Fruit fly (Drosophila melanogaster) whole organism, embryonic: ENCODE measurements around the gene CG11560.

Source experiments
- ATbp ChIP-seq: fragments of 200-800 bp; sonication (Bioruptor generic); optimal IDR thresholded peaks from 2 replicates; lab custom pipeline; 2017; ENCODE audit warnings: missing biosample characterization, mild to moderate bottlenecking, missing genetic modification characterization, missing genetic modification reagents
- CG10147 ChIP-seq: fragments of 200-800 bp; sonication (Bioruptor generic); optimal IDR thresholded peaks from 2 replicates; lab custom pipeline; 2019; ENCODE audit warnings: missing biosample characterization, mild to moderate bottlenecking, missing genetic modification characterization, moderate library complexity
- CG10209 ChIP-seq: fragments of 200-800 bp; sonication (Bioruptor generic); optimal IDR thresholded peaks from 3 replicates; lab custom pipeline; 2017; ENCODE audit warnings: missing biosample characterization, mild to moderate bottlenecking, missing genetic modification characterization, missing genetic modification reagents
- CG10462 ChIP-seq: fragments of 200-800 bp; sonication (Bioruptor generic); optimal IDR thresholded peaks from 2 replicates; lab custom pipeline; 2016; ENCODE audit warnings: missing biosample characterization, missing genetic modification characterization
- CG12104 ChIP-seq: fragments of 200-800 bp; sonication (Bioruptor generic); optimal IDR thresholded peaks from 3 replicates; lab custom pipeline; 2016; ENCODE audit warnings: missing biosample characterization, missing genetic modification characterization
- CG14441 ChIP-seq: fragments of 200-800 bp; sonication (Bioruptor generic); IDR thresholded peaks from 2 replicates; pipeline ENCODE4 v1.3.6; 2022; ENCODE audit warnings: missing biosample characterization, missing genetic modification characterization
- CG1603 ChIP-seq: fragments of 200-800 bp; sonication (Bioruptor generic); optimal IDR thresholded peaks from 2 replicates; lab custom pipeline; 2019; ENCODE audit warnings: missing biosample characterization, mild to moderate bottlenecking, missing genetic modification characterization, moderate library complexity
- CG18011 ChIP-seq: fragments of 200-800 bp; sonication (Bioruptor generic); optimal IDR thresholded peaks from 2 replicates; lab custom pipeline; 2017; ENCODE audit warnings: missing biosample characterization, missing genetic modification characterization, mild to moderate bottlenecking, moderate library complexity, missing genotype
- CG18619 ChIP-seq: fragments of 200-800 bp; sonication (Bioruptor generic); optimal IDR thresholded peaks from 3 replicates; lab custom pipeline; 2017; ENCODE audit warnings: missing biosample characterization, mild to moderate bottlenecking, missing genetic modification characterization
- CG31441 ChIP-seq: fragments of 200-800 bp; sonication (Bioruptor generic); IDR thresholded peaks from 2 replicates; pipeline ENCODE4 v1.3.6; 2022; ENCODE audit warnings: missing biosample characterization, missing genetic modification characterization
- CG33557 ChIP-seq: fragments of 200-800 bp; sonication (Bioruptor generic); optimal IDR thresholded peaks from 2 replicates; lab custom pipeline; 2019; ENCODE audit warnings: missing biosample characterization, mild to moderate bottlenecking, missing genetic modification characterization, moderate library complexity
- CG34376 ChIP-seq: fragments of 200-800 bp; sonication (Bioruptor generic); optimal IDR thresholded peaks from 2 replicates; lab custom pipeline; 2018; ENCODE audit warnings: missing biosample characterization, mild to moderate bottlenecking, missing genetic modification characterization
- CG6683 ChIP-seq: fragments of 200-800 bp; sonication (Bioruptor generic); optimal IDR thresholded peaks from 2 replicates; lab custom pipeline; 2017; ENCODE audit warnings: missing biosample characterization, mild to moderate bottlenecking, missing genetic modification characterization, missing genetic modification reagents
- CG6689 ChIP-seq: fragments of 200-800 bp; sonication (Bioruptor generic); IDR thresholded peaks from 2 replicates; pipeline ENCODE4 v1.3.6; 2022; ENCODE audit warnings: missing biosample characterization, missing genetic modification characterization
- Camta ChIP-seq: fragments of 200-800 bp; sonication (Bioruptor generic); optimal IDR thresholded peaks from 2 replicates; lab custom pipeline; 2016; ENCODE audit warnings: missing biosample characterization, missing genetic modification characterization
- D19B ChIP-seq: fragments of 200-800 bp; sonication (Bioruptor generic); optimal IDR thresholded peaks from 2 replicates; lab custom pipeline; 2017; ENCODE audit warnings: missing biosample characterization, mild to moderate bottlenecking, missing genetic modification characterization
- Dbx ChIP-seq: fragments of 200-800 bp; sonication (Bioruptor generic); IDR thresholded peaks from 3 replicates; pipeline ENCODE4 v1.3.6; 2022; ENCODE audit warnings: missing biosample characterization, missing genetic modification characterization
- Hand ChIP-seq: fragments of 200-800 bp; sonication (Bioruptor generic); optimal IDR thresholded peaks from 2 replicates; lab custom pipeline; 2017; ENCODE audit warnings: mild to moderate bottlenecking, missing biosample characterization, missing genetic modification reagents, missing genetic modification characterization
- Hr39 ChIP-seq: fragments of >200 bp; optimal IDR thresholded peaks from 2 replicates; lab custom pipeline; 2017
- Hr51 ChIP-seq, 2 experiments: fragments of 200-800 bp; sonication (Bioruptor generic); optimal IDR thresholded peaks; 2 replicates in 1 of 2; 3 replicates in 1 of 2; lab custom pipeline; 2016 to 2018; ENCODE audit warnings: missing biosample characterization in 2 of 2, missing genetic modification characterization in 2 of 2, mild to moderate bottlenecking in 1 of 2, moderate library complexity in 1 of 2
- Kr ChIP-seq: fragments of 200-800 bp; sonication (Bioruptor generic); optimal IDR thresholded peaks from 2 replicates; lab custom pipeline; 2017; ENCODE audit warnings: missing biosample characterization, mild to moderate bottlenecking, missing genetic modification characterization
- Lim3 ChIP-seq: fragments of 200-800 bp; sonication (Bioruptor generic); IDR thresholded peaks from 2 replicates; pipeline ENCODE4 v1.3.6; 2022; ENCODE audit warnings: missing biosample characterization, missing genetic modification characterization
- Mad ChIP-seq: fragments of 200-800 bp; sonication (Bioruptor generic); optimal IDR thresholded peaks from 2 replicates; lab custom pipeline; 2016; ENCODE audit warnings: missing biosample characterization, missing genetic modification characterization
- Max ChIP-seq: fragments of 200-800 bp; sonication (Bioruptor generic); optimal IDR thresholded peaks from 2 replicates; lab custom pipeline; 2016; ENCODE audit warnings: missing biosample characterization, mild to moderate bottlenecking, missing genetic modification characterization
- Optix ChIP-seq: fragments of 200-800 bp; sonication (Bioruptor generic); IDR thresholded peaks from 3 replicates; pipeline ENCODE4 v1.3.6; 2022; ENCODE audit warnings: missing biosample characterization, missing genetic modification characterization
- Poxn ChIP-seq: fragments of 200-800 bp; sonication (Bioruptor generic); IDR thresholded peaks from 2 replicates; pipeline ENCODE4 v1.3.6; 2022; ENCODE audit warnings: missing biosample characterization, missing genetic modification characterization
- Ravus ChIP-seq: fragments of 200-800 bp; sonication (Bioruptor generic); IDR thresholded peaks from 2 replicates; pipeline ENCODE4 v1.3.6; 2022; ENCODE audit warnings: missing biosample characterization, missing genetic modification characterization
- Rfx ChIP-seq: fragments of 200-800 bp; sonication (Bioruptor generic); IDR thresholded peaks from 2 replicates; pipeline ENCODE4 v1.3.6; 2022; ENCODE audit warnings: missing biosample characterization, missing genetic modification characterization
- Sin3A ChIP-seq: fragments of >200 bp; optimal IDR thresholded peaks from 2 replicates; lab custom pipeline; 2018
- Six4 ChIP-seq: fragments of 200-800 bp; sonication (Bioruptor generic); optimal IDR thresholded peaks from 2 replicates; lab custom pipeline; 2016; ENCODE audit warnings: missing biosample characterization, missing genetic modification characterization
- Sry-β ChIP-seq: fragments of 200-800 bp; sonication (Bioruptor generic); optimal IDR thresholded peaks from 2 replicates; lab custom pipeline; 2018; ENCODE audit warnings: missing biosample characterization, mild to moderate bottlenecking, missing genetic modification characterization, moderate library complexity
- ab ChIP-seq: fragments of 200-800 bp; sonication (Bioruptor generic); optimal IDR thresholded peaks from 2 replicates; lab custom pipeline; 2016; ENCODE audit warnings: missing biosample characterization, missing genetic modification characterization
- ase ChIP-seq: fragments of 200-800 bp; sonication (Bioruptor generic); IDR thresholded peaks from 3 replicates; pipeline ENCODE4 v1.3.6; 2022; ENCODE audit warnings: missing biosample characterization, missing genetic modification characterization
- bcd ChIP-seq: fragments of 200-800 bp; sonication (Bioruptor generic); optimal IDR thresholded peaks from 2 replicates; lab custom pipeline; 2017; ENCODE audit warnings: missing biosample characterization, mild to moderate bottlenecking, missing genetic modification characterization
- chif ChIP-seq, 2 experiments: fragments of 200-800 bp; sonication (Bioruptor generic); optimal IDR thresholded peaks; 3 replicates each; lab custom pipeline; 2016; ENCODE audit warnings: missing biosample characterization in 2 of 2, missing genetic modification characterization in 2 of 2
- dimm ChIP-seq: fragments of 200-800 bp; sonication (Bioruptor generic); IDR thresholded peaks from 2 replicates; pipeline ENCODE4 v1.3.6; 2022; ENCODE audit warnings: missing biosample characterization, missing genetic modification characterization
- dmrt99B ChIP-seq: fragments of 200-800 bp; sonication (Bioruptor generic); optimal IDR thresholded peaks from 2 replicates; lab custom pipeline; 2018; ENCODE audit warnings: missing biosample characterization, mild to moderate bottlenecking, missing genetic modification characterization, moderate library complexity
- grau ChIP-seq: fragments of 200-800 bp; optimal IDR thresholded peaks from 3 replicates; lab custom pipeline; 2019; ENCODE audit warnings: missing biosample characterization, mild to moderate bottlenecking, missing genetic modification characterization, moderate library complexity
- gro ChIP-seq: fragments of 200-800 bp; sonication (Bioruptor generic); optimal IDR thresholded peaks from 2 replicates; lab custom pipeline; 2016; ENCODE audit warnings: missing biosample characterization, missing genetic modification characterization
- kah ChIP-seq: fragments of 200-800 bp; sonication (Bioruptor generic); optimal IDR thresholded peaks from 2 replicates; lab custom pipeline; 2018; ENCODE audit warnings: missing biosample characterization, mild to moderate bottlenecking, missing genetic modification characterization
- oc ChIP-seq: fragments of 200-800 bp; sonication (Bioruptor generic); optimal IDR thresholded peaks from 2 replicates; lab custom pipeline; 2018; ENCODE audit warnings: missing biosample characterization, mild to moderate bottlenecking, missing genetic modification characterization, moderate library complexity
- otp ChIP-seq: fragments of 200-800 bp; sonication (Bioruptor generic); IDR thresholded peaks from 3 replicates; pipeline ENCODE4, ENCODE4 v1.3.6; 2022; ENCODE audit warnings: missing biosample characterization, missing genetic modification characterization
- peb ChIP-seq: fragments of 200-800 bp; sonication (Bioruptor generic); IDR thresholded peaks from 2 replicates; pipeline ENCODE4 v1.3.6; 2022; ENCODE audit warnings: missing biosample characterization, missing genetic modification characterization
- phol ChIP-seq: fragments of 200-800 bp; sonication (Bioruptor generic); optimal IDR thresholded peaks from 3 replicates; lab custom pipeline; 2018; ENCODE audit warnings: missing biosample characterization, mild to moderate bottlenecking, missing genetic modification characterization, moderate library complexity
- sd ChIP-seq: fragments of 200-800 bp; sonication (Bioruptor generic); optimal IDR thresholded peaks from 3 replicates; lab custom pipeline; 2018; ENCODE audit warnings: missing biosample characterization, mild to moderate bottlenecking, missing genetic modification characterization, moderate library complexity
- shn ChIP-seq: fragments of 200-800 bp; sonication (Bioruptor generic); optimal IDR thresholded peaks from 3 replicates; lab custom pipeline; 2016; ENCODE audit warnings: missing biosample characterization, missing genetic modification characterization
- slou ChIP-seq: fragments of 200-800 bp; sonication (Bioruptor generic); optimal IDR thresholded peaks from 3 replicates; lab custom pipeline; 2016; ENCODE audit warnings: missing biosample characterization, missing genetic modification characterization
- sob ChIP-seq: fragments of 200-800 bp; sonication (Bioruptor generic); IDR thresholded peaks from 2 replicates; pipeline ENCODE4 v1.3.6; 2022; ENCODE audit warnings: missing biosample characterization, missing genetic modification characterization
- ssp ChIP-seq: fragments of 200-800 bp; sonication (Bioruptor generic); IDR thresholded peaks from 2 replicates; pipeline ENCODE4 v1.3.6; 2022; ENCODE audit warnings: missing biosample characterization, missing genetic modification characterization
- unc-4 ChIP-seq: fragments of 200-800 bp; sonication (Bioruptor generic); IDR thresholded peaks from 2 replicates; pipeline ENCODE4 v1.3.6; 2022; ENCODE audit warnings: missing biosample characterization, missing genetic modification characterization; ENCODE audit not compliant: partially characterized antibody
- vnd ChIP-seq: fragments of 200-800 bp; sonication (Bioruptor generic); IDR thresholded peaks from 3 replicates; pipeline ENCODE4 v1.3.6; 2022; ENCODE audit warnings: missing biosample characterization, missing genetic modification characterization; ENCODE audit not compliant: partially characterized antibody
- zen ChIP-seq: fragments of 200-800 bp; sonication (Bioruptor generic); optimal IDR thresholded peaks from 3 replicates; lab custom pipeline; 2018; ENCODE audit warnings: missing biosample characterization, mild to moderate bottlenecking, missing genetic modification characterization, moderate library complexity

Gene CG11560

dm6 chr3L:12073076-12073475 lies 46.7 kb upstream of the CG11560 start (continued):
- TF ChIP-seq CG10462 (GFP tag; lab: Kevin White, UChicago) (no peak), vnd (GFP tag; lab: Robert Waterston, UW) (no peak), CG10209 (GFP tag; lab: Kevin White, UChicago) (no peak), Mad (no peak), phol (tag; lab: Kevin White, UChicago) (peak; percentile 30), Rfx (GFP tag; lab: Robert Waterston, UW) (no peak), Dbx (GFP tag; lab: Robert Waterston, UW) (no peak), CG34376 (GFP tag; lab: Kevin White, UChicago) (no peak), Six4 (no peak), Optix (0 out of 3 replicates have a peak, but pooled peaks have one; percentile 33), shn (GFP tag; lab: Kevin White, UChicago) (no peak), CG12104 (GFP tag; lab: Kevin White, UChicago) (no peak), CG31441 (0 out of 2 replicates have a peak, but pooled peaks have one; percentile 15), kah (no peak), CG10147 (GFP tag; lab: Kevin White, UChicago) (no peak), Lim3 (GFP tag; lab: Robert Waterston, UW) (no peak), peb (GFP tag; lab: Robert Waterston, UW) (no peak), CG14441 (GFP tag; lab: Robert Waterston, UW) (0 out of 2 replicates have a peak, but pooled peaks have one; percentile 27), CG18619 (GFP tag; lab: Kevin White, UChicago) (no peak), bcd (no peak), sob (GFP tag; lab: Robert Waterston, UW) (no peak), Sry-β (GFP tag; lab: Kevin White, UChicago) (no peak), Sin3A (lab: Kevin White, UChicago) (no peak), CG1603 (tag; lab: Kevin White, UChicago) (peak; percentile 10), CG18011 (GFP tag; lab: Kevin White, UChicago) (no peak), Ravus (GFP tag; lab: Robert Waterston, UW) (no peak), ssp (GFP tag; lab: Robert Waterston, UW) (peak; percentile 28; the same call in 1 of the 2 replicates), Hand (no peak), grau (tag; lab: Kevin White, UChicago) (peak; percentile 2), gro (no peak), zen (tag; lab: Kevin White, UChicago) (no peak), CG6689 (GFP tag; lab: Robert Waterston, UW) (no peak), ATbp (no peak), oc (no peak), sd (no peak), otp (GFP tag; lab: Robert Waterston, UW) (no peak), dimm (no peak), D19B (no peak), Hr51 (GFP tag; optimal IDR thresholded peaks at IDR 0.05; lab: Kevin White, UChicago) (peak in 1 of 2 experiments; percentile 31), Kr (GFP tag; lab: Kevin White, UChicago) (no peak), chif (GFP tag; optimal IDR thresholded peaks at IDR 0.05; lab: Kevin White, UChicago) (no peak), CG6683 (GFP tag; lab: Kevin White, UChicago) (no peak), Max (GFP tag; lab: Kevin White, UChicago) (no peak), ab (GFP tag; lab: Kevin White, UChicago) (no peak), Hr39 (lab: Kevin White, UChicago) (no peak), Camta (GFP tag; lab: Kevin White, UChicago) (no peak), Poxn (no peak), dmrt99B (tag; lab: Kevin White, UChicago) (peak; percentile 6), slou (GFP tag; lab: Kevin White, UChicago) (no peak), ase (GFP tag; lab: Robert Waterston, UW) (no peak), unc-4 (no peak), CG33557 (GFP tag; lab: Kevin White, UChicago) (no peak)
